Fruit fly (Drosophila melanogaster) whole organism, embryonic: Measurements from ENCODE around the gene pyd.

ENCODE experiments used
- ATbp ChIP-seq: fragments of 200-800 bp; sonication (Bioruptor generic); optimal IDR thresholded peaks from 2 replicates; lab custom pipeline; 2017; ENCODE audit warnings: missing biosample characterization, mild to moderate bottlenecking, missing genetic modification characterization, missing genetic modification reagents
- B-H2 ChIP-seq: fragments of 200-800 bp; sonication (Bioruptor generic); optimal IDR thresholded peaks from 2 replicates; lab custom pipeline; 2018; ENCODE audit warnings: missing biosample characterization, mild to moderate bottlenecking, missing genetic modification characterization
- Bgb ChIP-seq: fragments of 200-800 bp; sonication (Bioruptor generic); IDR thresholded peaks from 2 replicates; pipeline ENCODE4 v1.3.6; 2022; ENCODE audit warnings: missing biosample characterization, missing genetic modification characterization; ENCODE audit not compliant: partially characterized antibody
- Blimp-1 ChIP-seq: fragments of 200-800 bp; sonication (Bioruptor generic); optimal IDR thresholded peaks from 3 replicates; lab custom pipeline; 2018; ENCODE audit warnings: missing biosample characterization, missing genetic modification characterization, mild to moderate bottlenecking, moderate library complexity, missing genetic modification reagents
- C15 ChIP-seq: fragments of 200-800 bp; sonication (Bioruptor generic); IDR thresholded peaks from 3 replicates; pipeline ENCODE4 v1.3.6; 2022; ENCODE audit warnings: missing biosample characterization, missing genetic modification characterization
- CG10209 ChIP-seq: fragments of 200-800 bp; sonication (Bioruptor generic); optimal IDR thresholded peaks from 3 replicates; lab custom pipeline; 2017; ENCODE audit warnings: missing biosample characterization, mild to moderate bottlenecking, missing genetic modification characterization, missing genetic modification reagents
- CG1024 ChIP-seq: fragments of 200-800 bp; sonication (Bioruptor generic); IDR thresholded peaks from 2 replicates; pipeline ENCODE4 v1.3.6; 2022; ENCODE audit warnings: missing biosample characterization, missing genetic modification characterization
- CG10654 ChIP-seq: fragments of 200-800 bp; sonication (Bioruptor generic); optimal IDR thresholded peaks from 2 replicates; lab custom pipeline; 2016; ENCODE audit warnings: missing biosample characterization, missing genetic modification characterization
- CG14050 ChIP-seq: fragments of 200-800 bp; sonication (Bioruptor generic); IDR thresholded peaks from 3 replicates; pipeline ENCODE4 v1.3.6; 2022; ENCODE audit warnings: missing biosample characterization, missing genetic modification characterization
- CG15011 ChIP-seq: fragments of 200-800 bp; sonication (Bioruptor generic); optimal IDR thresholded peaks from 3 replicates; lab custom pipeline; 2018; ENCODE audit warnings: missing biosample characterization, mild to moderate bottlenecking, missing genetic modification characterization
- CG15601 ChIP-seq: fragments of 200-800 bp; sonication (Bioruptor generic); optimal IDR thresholded peaks from 3 replicates; lab custom pipeline; 2019; ENCODE audit warnings: missing biosample characterization, mild to moderate bottlenecking, missing genetic modification characterization, moderate library complexity
- CG15696 ChIP-seq: fragments of 200-800 bp; sonication (Bioruptor generic); optimal IDR thresholded peaks from 2 replicates; lab custom pipeline; 2019; ENCODE audit warnings: missing biosample characterization, mild to moderate bottlenecking, missing genetic modification characterization, moderate library complexity
- CG17328 ChIP-seq: fragments of 200-800 bp; sonication (Bioruptor generic); IDR thresholded peaks from 2 replicates; pipeline ENCODE4 v1.3.6; 2022; ENCODE audit warnings: missing biosample characterization, missing genetic modification characterization
- CG2678 ChIP-seq: fragments of 200-800 bp; sonication (Bioruptor generic); optimal IDR thresholded peaks from 3 replicates; lab custom pipeline; 2019; ENCODE audit warnings: missing biosample characterization, mild to moderate bottlenecking, missing genetic modification characterization, moderate library complexity
- CG3065 ChIP-seq: fragments of 200-800 bp; sonication (Bioruptor generic); optimal IDR thresholded peaks from 2 replicates; lab custom pipeline; 2016; ENCODE audit warnings: missing biosample characterization, missing genetic modification characterization
- CG3995 ChIP-seq: fragments of 200-800 bp; sonication (Bioruptor generic); optimal IDR thresholded peaks from 3 replicates; lab custom pipeline; 2016; ENCODE audit warnings: missing biosample characterization, missing genetic modification characterization
- CG6791 ChIP-seq: fragments of 200-800 bp; sonication (Bioruptor generic); IDR thresholded peaks from 3 replicates; pipeline ENCODE4 v1.3.6; 2022; ENCODE audit warnings: missing biosample characterization, missing genetic modification characterization; ENCODE audit not compliant: partially characterized antibody
- CG7556 ChIP-seq: fragments of 200-800 bp; sonication (Bioruptor generic); optimal IDR thresholded peaks from 2 replicates; lab custom pipeline; 2017; ENCODE audit warnings: missing biosample characterization, mild to moderate bottlenecking, missing genetic modification characterization
- CG7987 ChIP-seq: fragments of 200-800 bp; sonication (Bioruptor generic); optimal IDR thresholded peaks from 2 replicates; lab custom pipeline; 2018; ENCODE audit warnings: missing biosample characterization, mild to moderate bottlenecking, missing genetic modification characterization, moderate library complexity
- CG8388 ChIP-seq: fragments of 200-800 bp; sonication (Bioruptor generic); optimal IDR thresholded peaks from 2 replicates; lab custom pipeline; 2019; ENCODE audit warnings: missing biosample characterization, mild to moderate bottlenecking, missing genetic modification characterization, moderate library complexity
- CG8944 ChIP-seq: fragments of 200-800 bp; sonication (Bioruptor generic); optimal IDR thresholded peaks from 3 replicates; lab custom pipeline; 2016; ENCODE audit warnings: missing biosample characterization, missing genetic modification characterization
- CG9609 ChIP-seq: fragments of 200-800 bp; sonication (Bioruptor generic); optimal IDR thresholded peaks from 3 replicates; lab custom pipeline; 2016; ENCODE audit warnings: missing biosample characterization, missing genetic modification characterization
- CHES-1-like ChIP-seq: fragments of 200-800 bp; sonication (Bioruptor generic); optimal IDR thresholded peaks from 2 replicates; lab custom pipeline; 2016; ENCODE audit warnings: missing biosample characterization, missing genetic modification characterization
- D ChIP-seq, 2 experiments: fragments of 200-800 bp in 1 of 2; fragments of >200 bp in 1 of 2; sonication (Bioruptor generic) in 1 of 2; optimal IDR thresholded peaks; 2 replicates in 1 of 2; 3 replicates in 1 of 2; lab custom pipeline; 2017; ENCODE audit warnings: mild to moderate bottlenecking in 1 of 2, missing biosample characterization in 1 of 2, missing genetic modification characterization in 1 of 2, missing genetic modification reagents in 1 of 2
- HLH3B ChIP-seq: fragments of 200-800 bp; sonication (Bioruptor generic); IDR thresholded peaks from 2 replicates; pipeline ENCODE4 v1.3.6; 2022; ENCODE audit warnings: missing biosample characterization, missing genetic modification characterization
- Hr3 ChIP-seq: fragments of 200-800 bp; sonication (Bioruptor generic); optimal IDR thresholded peaks from 3 replicates; lab custom pipeline; 2016; ENCODE audit warnings: missing biosample characterization, missing genetic modification characterization
- MBD-R2 ChIP-seq: fragments of 200-800 bp; sonication (Bioruptor generic); IDR thresholded peaks from 2 replicates; pipeline ENCODE4 v1.3.6; 2022; ENCODE audit warnings: missing biosample characterization, missing genetic modification characterization
- Med ChIP-seq: fragments of 200-800 bp; sonication (Bioruptor generic); peaks from one replicate; lab custom pipeline; 2016; ENCODE audit warnings: missing biosample characterization, missing genetic modification characterization, mild to moderate bottlenecking, inconsistent platforms, moderate library complexity
- Oli ChIP-seq: fragments of 200-800 bp; sonication (Bioruptor generic); optimal IDR thresholded peaks from 2 replicates; lab custom pipeline; 2018; ENCODE audit warnings: missing biosample characterization, mild to moderate bottlenecking, missing genetic modification characterization, moderate library complexity
- Six4 ChIP-seq: fragments of 200-800 bp; sonication (Bioruptor generic); optimal IDR thresholded peaks from 2 replicates; lab custom pipeline; 2016; ENCODE audit warnings: missing biosample characterization, missing genetic modification characterization
- Sox100B ChIP-seq: fragments of 200-800 bp; sonication (Bioruptor generic); optimal IDR thresholded peaks from 3 replicates; lab custom pipeline; 2018; ENCODE audit warnings: missing biosample characterization, mild to moderate bottlenecking, missing genetic modification characterization
- Ssrp ChIP-seq: fragments of 200-800 bp; sonication (Bioruptor generic); optimal IDR thresholded peaks from 2 replicates; lab custom pipeline; 2018; ENCODE audit warnings: missing biosample characterization, mild to moderate bottlenecking, missing genetic modification characterization, moderate library complexity
- TFAM ChIP-seq: fragments of 200-800 bp; sonication (Bioruptor generic); optimal IDR thresholded peaks from 2 replicates; lab custom pipeline; 2017; ENCODE audit warnings: missing biosample characterization, missing genetic modification characterization, inconsistent platforms
- Vsx1 ChIP-seq: fragments of 200-800 bp; sonication (Bioruptor generic); optimal IDR thresholded peaks from 2 replicates; lab custom pipeline; 2017; ENCODE audit warnings: missing biosample characterization, mild to moderate bottlenecking, missing genetic modification characterization, missing genetic modification reagents
- chm ChIP-seq: fragments of 200-800 bp; sonication (Bioruptor generic); IDR thresholded peaks from 2 replicates; pipeline ENCODE4 v1.3.6; 2022; ENCODE audit warnings: missing biosample characterization, missing genetic modification characterization
- croc ChIP-seq: fragments of 200-800 bp; sonication (Bioruptor generic); conservative IDR thresholded peaks from 3 replicates; pipeline ENCODE4 v1.3.6; 2022; ENCODE audit warnings: missing biosample characterization, missing genetic modification characterization
- dmrt11E ChIP-seq: fragments of 200-800 bp; sonication (Bioruptor generic); optimal IDR thresholded peaks from 3 replicates; lab custom pipeline; 2018; ENCODE audit warnings: missing biosample characterization, mild to moderate bottlenecking, missing genetic modification characterization, moderate library complexity
- gce ChIP-seq: fragments of 200-800 bp; sonication (Bioruptor generic); IDR thresholded peaks from 3 replicates; pipeline ENCODE4 v1.3.6; 2022; ENCODE audit warnings: missing biosample characterization, missing genetic modification characterization
- gem ChIP-seq: fragments of 200-800 bp; sonication (Bioruptor generic); optimal IDR thresholded peaks from 2 replicates; lab custom pipeline; 2019; ENCODE audit warnings: missing biosample characterization, mild to moderate bottlenecking, missing genetic modification characterization, moderate library complexity
- grn ChIP-seq: fragments of 200-800 bp; sonication (Bioruptor generic); optimal IDR thresholded peaks from 3 replicates; lab custom pipeline; 2017; ENCODE audit warnings: missing biosample characterization, missing genetic modification characterization
- lab ChIP-seq: fragments of 200-800 bp; sonication (Bioruptor generic); optimal IDR thresholded peaks from 3 replicates; lab custom pipeline; 2017; ENCODE audit warnings: missing biosample characterization, missing genetic modification characterization, mild to moderate bottlenecking, moderate library complexity, missing genetic modification reagents
- luna ChIP-seq: fragments of 200-800 bp; sonication (Bioruptor generic); optimal IDR thresholded peaks from 2 replicates; lab custom pipeline; 2016; ENCODE audit warnings: missing biosample characterization, missing genetic modification characterization
- mam ChIP-seq: fragments of 200-800 bp; sonication (Bioruptor generic); optimal IDR thresholded peaks from 3 replicates; lab custom pipeline; 2016; ENCODE audit warnings: missing biosample characterization, missing genetic modification characterization
- pzg ChIP-seq: fragments of 200-800 bp; sonication (Bioruptor generic); optimal IDR thresholded peaks from 3 replicates; lab custom pipeline; 2018; ENCODE audit warnings: missing biosample characterization, mild to moderate bottlenecking, missing genetic modification characterization, moderate library complexity
- sqz ChIP-seq: fragments of 200-800 bp; sonication (Bioruptor generic); optimal IDR thresholded peaks from 3 replicates; lab custom pipeline; 2018; ENCODE audit warnings: missing biosample characterization, mild to moderate bottlenecking, missing genetic modification characterization
- sug ChIP-seq: fragments of 200-800 bp; optimal IDR thresholded peaks from 2 replicates; lab custom pipeline; 2019; ENCODE audit warnings: missing biosample characterization, mild to moderate bottlenecking, missing genetic modification characterization, moderate library complexity
- trem ChIP-seq: fragments of 200-800 bp; optimal IDR thresholded peaks from 3 replicates; lab custom pipeline; 2019; ENCODE audit warnings: missing biosample characterization, mild to moderate bottlenecking, missing genetic modification characterization, moderate library complexity
- z ChIP-seq: fragments of 200-800 bp; sonication (Bioruptor generic); IDR thresholded peaks from 3 replicates; pipeline ENCODE4 v1.3.6; 2022; ENCODE audit warnings: missing biosample characterization, missing genetic modification characterization
- zfh1 ChIP-seq: fragments of 200-800 bp; sonication (Bioruptor generic); IDR thresholded peaks from 3 replicates; pipeline ENCODE4 v1.3.6; 2022; ENCODE audit warnings: missing biosample characterization, missing genetic modification characterization

The pyd gene

dm6 chr3R:8886772-8887367 is 44.8 kb downstream of the pyd start (continued):
- peak; percentile 42 for TF ChIP-seq Oli (tag; lab: Kevin White, UChicago)
- TF ChIP-seq luna (GFP tag; lab: Kevin White, UChicago), result no peak
- peak; percentile 42; the same call in 1 of the 3 replicates for TF ChIP-seq zfh1 (GFP tag; lab: Robert Waterston, UW)
- no peak for TF ChIP-seq Hr3 (GFP tag; lab: Kevin White, UChicago)
- TF ChIP-seq CG3065 (GFP tag; lab: Kevin White, UChicago), result no peak
- TF ChIP-seq pzg (GFP tag; lab: Kevin White, UChicago), result no peak
- TF ChIP-seq dmrt11E, result peak; percentile 72
- TF ChIP-seq Sox100B (GFP tag; lab: Kevin White, UChicago), result peak; percentile 19
- TF ChIP-seq CG7987 (GFP tag; lab: Kevin White, UChicago), result no peak
- TF ChIP-seq sug (tag; lab: Kevin White, UChicago), result no peak
- TF ChIP-seq CG17328 (GFP tag; lab: Robert Waterston, UW), result no peak
- no peak for TF ChIP-seq D (optimal IDR thresholded peaks at IDR 0.05; lab: Kevin White, UChicago)
- TF ChIP-seq D (GFP tag; optimal IDR thresholded peaks at IDR 0.05; lab: Kevin White, UChicago), result peak; percentile 14
- TF ChIP-seq gce, result peak; percentile 51; the same call in 1 of the 3 replicates
- peak; percentile 56 for TF ChIP-seq CG15696 (tag; lab: Kevin White, UChicago)
- peak; percentile 7 for TF ChIP-seq CG10654
- TF ChIP-seq grn (GFP tag; lab: Kevin White, UChicago), result no peak
- TF ChIP-seq sqz (GFP tag; lab: Kevin White, UChicago), result peak; percentile 9
- 0 out of 3 replicates have a peak, but pooled peaks have one; percentile 19 for TF ChIP-seq croc
- TF ChIP-seq HLH3B (GFP tag; lab: Robert Waterston, UW), result 0 out of 2 replicates have a peak, but pooled peaks have one; percentile 33
- TF ChIP-seq Vsx1 (GFP tag; lab: Kevin White, UChicago), result no peak
- TF ChIP-seq gem (tag; lab: Kevin White, UChicago), result peak; percentile 66
- no peak for TF ChIP-seq CG14050 (GFP tag; lab: Robert Waterston, UW)
- TF ChIP-seq trem (tag; lab: Kevin White, UChicago), result peak; percentile 42
- no peak; the same call in 1 of the 2 replicates for TF ChIP-seq chm
- TF ChIP-seq CG8944 (GFP tag; lab: Kevin White, UChicago), result peak; percentile 40
- no peak for TF ChIP-seq CG15011 (GFP tag; lab: Kevin White, UChicago)
- TF ChIP-seq Blimp-1 (GFP tag; lab: Kevin White, UChicago), result peak; percentile 59
- peak; percentile 78 for TF ChIP-seq Med (GFP tag; lab: Kevin White, UChicago)
- TF ChIP-seq CG1024 (GFP tag; lab: Robert Waterston, UW), result 0 out of 2 replicates have a peak, but pooled peaks have one; percentile 12
- TF ChIP-seq CG2678 (tag; lab: Kevin White, UChicago), result peak; percentile 62
- TF ChIP-seq CG6791 (GFP tag; lab: Robert Waterston, UW), result no peak
- peak; percentile 22 for TF ChIP-seq CG15601 (tag; lab: Kevin White, UChicago)
- peak; percentile 1 for TF ChIP-seq CG7556
- TF ChIP-seq mam, result peak; percentile 35
- no peak for TF ChIP-seq MBD-R2 (GFP tag; lab: Robert Waterston, UW)
- no peak for TF ChIP-seq C15 (GFP tag; lab: Robert Waterston, UW)
- TF ChIP-seq CHES-1-like (GFP tag; lab: Kevin White, UChicago), result peak; percentile 0
- peak; percentile 22 for TF ChIP-seq lab (GFP tag; lab: Kevin White, UChicago)
- no peak for TF ChIP-seq CG3995
- no peak for TF ChIP-seq CG10209 (GFP tag; lab: Kevin White, UChicago)
- no peak for TF ChIP-seq Bgb (GFP tag; lab: Robert Waterston, UW)
- TF ChIP-seq Ssrp (tag; lab: Kevin White, UChicago), result peak; percentile 32
- TF ChIP-seq CG8388, result peak; percentile 44
- TF ChIP-seq Six4 (GFP tag; lab: Kevin White, UChicago), result peak; percentile 35
- TF ChIP-seq B-H2 (GFP tag; lab: Kevin White, UChicago), result no peak
- TF ChIP-seq TFAM (GFP tag; lab: Kevin White, UChicago), result no peak
- peak; percentile 36 for TF ChIP-seq ATbp
- TF ChIP-seq CG9609 (GFP tag; lab: Kevin White, UChicago), result no peak
- TF ChIP-seq z (GFP tag; lab: Robert Waterston, UW), result no peak
